Fruit fly (Drosophila melanogaster) whole organism, prepupa: Measurements from ENCODE around the gene CG11977.

Experiments used
- CG10669 ChIP-seq: fragments of 200-800 bp; sonication (Bioruptor generic); optimal IDR thresholded peaks from 3 replicates; lab custom pipeline; 2018; ENCODE audit warnings: missing biosample characterization, mild to moderate bottlenecking, missing genetic modification characterization, moderate library complexity
- CG11294 ChIP-seq: fragments of 200-800 bp; sonication (Bioruptor generic); IDR thresholded peaks from 2 replicates; pipeline ENCODE4 v1.3.6; 2022; ENCODE audit warnings: missing biosample characterization, missing genetic modification characterization
- CG11762 ChIP-seq: fragments of 200-800 bp; sonication (Bioruptor generic); optimal IDR thresholded peaks from 3 replicates; lab custom pipeline; 2016; ENCODE audit warnings: missing biosample characterization, missing genetic modification characterization; ENCODE audit not compliant: insufficient read depth
- CG15336 ChIP-seq: fragments of 200-800 bp; sonication (Bioruptor generic); IDR thresholded peaks from 2 replicates; pipeline ENCODE4 v1.3.6; 2022; ENCODE audit warnings: missing biosample characterization, missing genetic modification characterization
- CG1621 ChIP-seq: fragments of 200-800 bp; sonication (Bioruptor generic); optimal IDR thresholded peaks from 3 replicates; lab custom pipeline; 2018; ENCODE audit warnings: missing biosample characterization, mild to moderate bottlenecking, missing genetic modification characterization
- CG31627 ChIP-seq: fragments of 200-800 bp; sonication (Bioruptor generic); optimal IDR thresholded peaks from 3 replicates; lab custom pipeline; 2016; ENCODE audit warnings: missing biosample characterization, missing genetic modification characterization
- CG32006 ChIP-seq: fragments of 200-800 bp; sonication (Bioruptor generic); optimal IDR thresholded peaks from 3 replicates; lab custom pipeline; 2017; ENCODE audit warnings: missing biosample characterization, mild to moderate bottlenecking, missing genetic modification characterization
- CG4318 ChIP-seq: fragments of 200-800 bp; sonication (Bioruptor generic); optimal IDR thresholded peaks from 3 replicates; lab custom pipeline; 2017; ENCODE audit warnings: missing biosample characterization, mild to moderate bottlenecking, missing genetic modification characterization
- CG6276 ChIP-seq: fragments of 200-800 bp; sonication (Bioruptor generic); optimal IDR thresholded peaks from 2 replicates; lab custom pipeline; 2017; ENCODE audit warnings: missing biosample characterization, mild to moderate bottlenecking, missing genetic modification characterization
- CG6792 ChIP-seq: fragments of 200-800 bp; sonication (Bioruptor generic); optimal IDR thresholded peaks from 3 replicates; lab custom pipeline; 2016; ENCODE audit warnings: missing biosample characterization, missing genetic modification characterization
- CG6808 ChIP-seq: fragments of 200-800 bp; sonication (Bioruptor generic); optimal IDR thresholded peaks from 3 replicates; lab custom pipeline; 2017; ENCODE audit warnings: missing biosample characterization, missing genetic modification characterization, mild to moderate bottlenecking, moderate library complexity, missing genetic modification reagents
- CG6854 ChIP-seq: fragments of 200-800 bp; sonication (Bioruptor generic); optimal IDR thresholded peaks from 2 replicates; lab custom pipeline; 2017; ENCODE audit warnings: missing biosample characterization, mild to moderate bottlenecking, missing genetic modification characterization
- CG8632 ChIP-seq: fragments of 200-800 bp; sonication (Bioruptor generic); optimal IDR thresholded peaks from 3 replicates; lab custom pipeline; 2016; ENCODE audit warnings: missing biosample characterization, missing genetic modification characterization
- CG9139 ChIP-seq: fragments of 200-800 bp; sonication (Bioruptor generic); optimal IDR thresholded peaks from 3 replicates; lab custom pipeline; 2017; ENCODE audit warnings: missing biosample characterization, mild to moderate bottlenecking, missing genetic modification characterization
- Eip75B ChIP-seq: fragments of 200-800 bp; sonication (Bioruptor generic); optimal IDR thresholded peaks from 3 replicates; lab custom pipeline; 2016; ENCODE audit warnings: missing biosample characterization, missing genetic modification characterization
- Eip78C ChIP-seq: fragments of 200-800 bp; sonication (Bioruptor generic); peaks from one replicate; lab custom pipeline; 2016; ENCODE audit warnings: missing biosample characterization, missing genetic modification characterization
- Ets21C ChIP-seq: fragments of 200-800 bp; sonication (Bioruptor generic); optimal IDR thresholded peaks from 3 replicates; lab custom pipeline; 2016; ENCODE audit warnings: missing biosample characterization, missing genetic modification characterization
- Ets96B ChIP-seq: fragments of 200-800 bp; optimal IDR thresholded peaks from 2 replicates; lab custom pipeline; 2019; ENCODE audit warnings: missing biosample characterization, mild to moderate bottlenecking, missing genetic modification characterization, moderate library complexity
- Hr38 ChIP-seq: sonication (Bioruptor generic); optimal IDR thresholded peaks from 2 replicates; lab custom pipeline; 2016; ENCODE audit warnings: missing biosample characterization, missing genetic modification characterization
- Hr4 ChIP-seq: fragments of 200-800 bp; sonication (Bioruptor generic); optimal IDR thresholded peaks from 3 replicates; lab custom pipeline; 2016; ENCODE audit warnings: missing biosample characterization, missing genetic modification characterization
- Met ChIP-seq: fragments of 200-800 bp; sonication (Bioruptor generic); optimal IDR thresholded peaks from 3 replicates; lab custom pipeline; 2016; ENCODE audit warnings: missing biosample characterization, missing genetic modification characterization
- OdsH ChIP-seq: fragments of 200-800 bp; sonication (Bioruptor generic); optimal IDR thresholded peaks from 3 replicates; lab custom pipeline; 2016; ENCODE audit warnings: missing biosample characterization, missing genetic modification characterization
- Smox ChIP-seq: fragments of 200-800 bp; sonication (Bioruptor generic); optimal IDR thresholded peaks from 3 replicates; lab custom pipeline; 2016; ENCODE audit warnings: missing biosample characterization, missing genetic modification characterization
- Sox102F ChIP-seq: fragments of 200-800 bp; sonication (Bioruptor generic); optimal IDR thresholded peaks from 2 replicates; lab custom pipeline; 2016; ENCODE audit warnings: missing biosample characterization, mild to moderate bottlenecking, missing genetic modification characterization
- Sox14 ChIP-seq: fragments of 200-800 bp; sonication (Bioruptor generic); optimal IDR thresholded peaks from 3 replicates; lab custom pipeline; 2016; ENCODE audit warnings: missing biosample characterization, missing genetic modification characterization
- Sox15 ChIP-seq: fragments of 200-800 bp; sonication (Bioruptor generic); optimal IDR thresholded peaks from 3 replicates; lab custom pipeline; 2016; ENCODE audit warnings: missing biosample characterization, missing genetic modification characterization
- achi ChIP-seq: fragments of 200-800 bp; sonication (Bioruptor generic); optimal IDR thresholded peaks from 3 replicates; lab custom pipeline; 2016; ENCODE audit warnings: missing biosample characterization, missing genetic modification characterization
- acj6 ChIP-seq: fragments of 200-800 bp; sonication (Bioruptor generic); optimal IDR thresholded peaks from 3 replicates; lab custom pipeline; 2016; ENCODE audit warnings: missing biosample characterization, missing genetic modification characterization
- cyc ChIP-seq: fragments of 200-800 bp; sonication (Bioruptor generic); optimal IDR thresholded peaks from 3 replicates; lab custom pipeline; 2016; ENCODE audit warnings: missing biosample characterization, missing genetic modification characterization
- dac ChIP-seq: fragments of 200-800 bp; sonication (Bioruptor generic); optimal IDR thresholded peaks from 2 replicates; lab custom pipeline; 2017; ENCODE audit warnings: missing biosample characterization, mild to moderate bottlenecking, missing genetic modification characterization
- eg ChIP-seq: fragments of 200-800 bp; sonication (Bioruptor generic); IDR thresholded peaks from 3 replicates; pipeline ENCODE4 v1.3.6; 2022; ENCODE audit warnings: missing biosample characterization, missing genetic modification characterization
- esn ChIP-seq: fragments of 200-800 bp; sonication (Bioruptor generic); optimal IDR thresholded peaks from 2 replicates; lab custom pipeline; 2016; ENCODE audit warnings: missing biosample characterization, mild to moderate bottlenecking, missing genetic modification characterization, moderate library complexity
- fd85E ChIP-seq: fragments of 200-800 bp; sonication (Bioruptor generic); optimal IDR thresholded peaks from 3 replicates; lab custom pipeline; 2016; ENCODE audit warnings: missing biosample characterization, missing genetic modification characterization
- fkh ChIP-seq: fragments of 200-800 bp; sonication (Bioruptor generic); optimal IDR thresholded peaks from 3 replicates; lab custom pipeline; 2017; ENCODE audit warnings: missing biosample characterization, mild to moderate bottlenecking, missing genetic modification characterization, moderate library complexity
- lz ChIP-seq: fragments of 200-800 bp; sonication (Bioruptor generic); optimal IDR thresholded peaks from 3 replicates; lab custom pipeline; 2016; ENCODE audit warnings: missing biosample characterization, missing genetic modification characterization
- net ChIP-seq: fragments of 200-800 bp; sonication (Bioruptor generic); optimal IDR thresholded peaks from 3 replicates; lab custom pipeline; 2016; ENCODE audit warnings: missing biosample characterization, missing genetic modification characterization
- pdm3 ChIP-seq: fragments of 200-800 bp; sonication (Bioruptor generic); optimal IDR thresholded peaks from 3 replicates; lab custom pipeline; 2016; ENCODE audit warnings: missing biosample characterization, missing genetic modification characterization
- salr ChIP-seq, 2 experiments: fragments of 200-800 bp; sonication (Bioruptor generic); optimal IDR thresholded peaks; 3 replicates each; lab custom pipeline; 2016 to 2018; ENCODE audit warnings: missing biosample characterization in 2 of 2, missing genetic modification characterization in 2 of 2, mild to moderate bottlenecking in 1 of 2
- spab ChIP-seq: fragments of 200-800 bp; sonication (Bioruptor generic); optimal IDR thresholded peaks from 2 replicates; lab custom pipeline; 2017; ENCODE audit warnings: missing biosample characterization, mild to moderate bottlenecking, missing genetic modification characterization, missing genetic modification reagents
- ss ChIP-seq, 2 experiments: fragments of 200-800 bp; sonication (Bioruptor generic); optimal IDR thresholded peaks; 2 replicates in 1 of 2; 3 replicates in 1 of 2; lab custom pipeline; 2017 to 2018; ENCODE audit warnings: mild to moderate bottlenecking in 2 of 2, missing biosample characterization in 2 of 2, missing genetic modification characterization in 2 of 2, moderate library complexity in 1 of 2
- svp ChIP-seq: fragments of 200-800 bp; sonication (Bioruptor generic); peaks from one replicate; lab custom pipeline; 2016; ENCODE audit warnings: missing biosample characterization, missing genetic modification characterization
- topi ChIP-seq: fragments of 200-800 bp; sonication (Bioruptor generic); optimal IDR thresholded peaks from 3 replicates; lab custom pipeline; 2016; ENCODE audit warnings: missing biosample characterization, missing genetic modification characterization
- vri ChIP-seq: fragments of 200-800 bp; sonication (Bioruptor generic); optimal IDR thresholded peaks from 3 replicates; lab custom pipeline; 2016; ENCODE audit warnings: missing biosample characterization, mild to moderate bottlenecking, missing genetic modification characterization

Gene CG11977

dm6 chr3R:9013765-9014380, 16.4 kb downstream of the CG11977 start (continued):
- TF ChIP-seq CG10669 (GFP tag; lab: Kevin White, UChicago) (no peak), eg (peak; percentile 60), CG4318 (GFP tag; lab: Kevin White, UChicago) (no peak), topi (GFP tag; lab: Kevin White, UChicago) (peak; percentile 57), salr (GFP tag; optimal IDR thresholded peaks at IDR 0.05; lab: Kevin White, UChicago) (no peak), CG8632 (GFP tag; lab: Kevin White, UChicago) (no peak), CG1621 (tag; lab: Kevin White, UChicago) (peak; percentile 22), CG31627 (GFP tag; lab: Kevin White, UChicago) (peak; percentile 75), CG6792 (GFP tag; lab: Kevin White, UChicago) (peak; percentile 47), lz (GFP tag; lab: Kevin White, UChicago) (peak; percentile 68), CG6808 (GFP tag; lab: Kevin White, UChicago) (no peak), pdm3 (GFP tag; lab: Kevin White, UChicago) (no peak), Hr4 (GFP tag; lab: Kevin White, UChicago) (no peak), Hr38 (no peak), Sox15 (GFP tag; lab: Kevin White, UChicago) (peak; percentile 21), Eip75B (no peak), Sox14 (GFP tag; lab: Kevin White, UChicago) (peak; percentile 65), Met (GFP tag; lab: Kevin White, UChicago) (no peak), acj6 (GFP tag; lab: Kevin White, UChicago) (peak; percentile 64), CG9139 (no peak), achi (GFP tag; lab: Kevin White, UChicago) (no peak), net (GFP tag; lab: Kevin White, UChicago) (no peak), CG11762 (GFP tag; lab: Kevin White, UChicago) (no peak), Smox (GFP tag; lab: Kevin White, UChicago) (no peak), cyc (GFP tag; lab: Kevin White, UChicago) (peak; percentile 55), vri (GFP tag; lab: Kevin White, UChicago) (peak; percentile 99), ss (GFP tag; optimal IDR thresholded peaks at IDR 0.05; lab: Kevin White, UChicago) (peak in 1 of 2 experiments; percentile 59), CG32006 (no peak), spab (GFP tag; lab: Kevin White, UChicago) (no peak), OdsH (GFP tag; lab: Kevin White, UChicago) (no peak), CG6854 (GFP tag; lab: Kevin White, UChicago) (no peak), fd85E (GFP tag; lab: Kevin White, UChicago) (no peak), esn (GFP tag; lab: Kevin White, UChicago) (peak; percentile 74), svp (GFP tag; lab: Kevin White, UChicago) (peak; percentile 28)

dm6 chr3R:9014859-9015466, 17.5 kb downstream of the CG11977 start, which contains the start of the genes Kcmf1, Sf3b5 and CG11986:
Kcmf1 (minus strand) TSS chr3R:9014909.
Sf3b5 (minus strand) TSS chr3R:9015341.
CG11986 (plus strand) TSS chr3R:9015446.
- TF ChIP-seq CG15336: no peak
- TF ChIP-seq Eip78C (GFP tag; lab: Kevin White, UChicago): peak; percentile 14
- peak; percentile 61 for TF ChIP-seq fkh
- TF ChIP-seq, all 60 proteins: peak for 2

- TF ChIP-seq spab (GFP tag; lab: Kevin White, UChicago) (no peak), CG10669 (GFP tag; lab: Kevin White, UChicago) (no peak), Ets96B (tag; lab: Kevin White, UChicago) (no peak), dac (no peak), vri (GFP tag; lab: Kevin White, UChicago) (no peak), CG6276 (GFP tag; lab: Kevin White, UChicago) (no peak), CG4318 (GFP tag; lab: Kevin White, UChicago) (no peak), Sox102F (GFP tag; lab: Kevin White, UChicago) (no peak), Sox14 (GFP tag; lab: Kevin White, UChicago) (no peak), acj6 (GFP tag; lab: Kevin White, UChicago) (no peak), svp (GFP tag; lab: Kevin White, UChicago) (no peak), Ets21C (no peak), fkh (no peak), CG11294 (no peak)
Measured at dm6 chr3R:9016869-9017268, 19.4 kb downstream of the CG11977 start.
